Worm (Caenorhabditis elegans) whole organism, L3 larva: ENCODE results near the gene ZC449.1.

ENCODE experiments used
- elt-3 ChIP-seq, 3 experiments: fragments of 150-350 bp in 1 of 3; sonication (generic microtip) in 2 of 3; optimal IDR thresholded peaks; 2 replicates in 2 of 3; 4 replicates in 1 of 3; lab custom pipeline; 2014 to 2017; ENCODE audit warnings: missing biosample characterization in 3 of 3, missing genetic modification characterization in 3 of 3
- nhr-28 ChIP-seq: fragments of 150-350 bp; optimal IDR thresholded peaks from 2 replicates; lab custom pipeline; 2014; ENCODE audit warnings: missing biosample characterization, missing genetic modification characterization
- nhr-76 ChIP-seq: fragments of 150-350 bp; sonication (generic microtip); optimal IDR thresholded peaks from 5 replicates; lab custom pipeline; 2014; ENCODE audit warnings: missing biosample characterization, missing genetic modification characterization
- skn-1 ChIP-seq: fragments of 150-350 bp; optimal IDR thresholded peaks from 2 replicates; lab custom pipeline; 2014; ENCODE audit warnings: missing biosample characterization, missing genetic modification characterization
- unc-39 ChIP-seq: sonication (generic microtip); optimal IDR thresholded peaks from 4 replicates; lab custom pipeline; 2017; ENCODE audit warnings: missing biosample characterization, missing genetic modification characterization
- unc-62 ChIP-seq: fragments of 150-350 bp; sonication (generic microtip); optimal IDR thresholded peaks from 4 replicates; lab custom pipeline; 2014; ENCODE audit warnings: missing biosample characterization, missing genetic modification reagents, missing genetic modification characterization

ce11 chrX:4981059-4981458, 43.2 kb upstream of the ZC449.1 start:
- TF ChIP-seq skn-1 (tag; lab: Kevin White, UChicago) (no peak), unc-62 (peak; percentile 35), nhr-76 (tag; lab: Kevin White, UChicago) (no peak), elt-3 (tag; optimal IDR thresholded peaks at IDR 0.05; lab: Kevin White, UChicago) (no peak), nhr-28 (tag; lab: Kevin White, UChicago) (no peak), unc-39 (tag; lab: Kevin White, UChicago) (no peak)
